Fruit fly (Drosophila melanogaster) whole organism, embryonic: ENCODE results near the gene mag.

Source experiments
- C15 ChIP-seq: fragments of 200-800 bp; sonication (Bioruptor generic); IDR thresholded peaks from 3 replicates; pipeline ENCODE4 v1.3.6; 2022; ENCODE audit warnings: missing biosample characterization, missing genetic modification characterization
- CG10565 ChIP-seq: fragments of 200-800 bp; sonication (Bioruptor generic); optimal IDR thresholded peaks from 3 replicates; lab custom pipeline; 2016; ENCODE audit warnings: missing biosample characterization, mild to moderate bottlenecking, missing genetic modification characterization
- CG11247 ChIP-seq: fragments of 200-800 bp; sonication (Bioruptor generic); IDR thresholded peaks from 2 replicates; pipeline ENCODE4 v1.3.6; 2022; ENCODE audit warnings: missing biosample characterization, missing genetic modification characterization
- CG11723 ChIP-seq: fragments of 200-800 bp; sonication (Bioruptor generic); optimal IDR thresholded peaks from 2 replicates; lab custom pipeline; 2017; ENCODE audit warnings: missing biosample characterization, mild to moderate bottlenecking, missing genetic modification characterization
- CG12659 ChIP-seq: fragments of 200-800 bp; sonication (Bioruptor generic); optimal IDR thresholded peaks from 3 replicates; lab custom pipeline; 2017; ENCODE audit warnings: mild to moderate bottlenecking, missing biosample characterization, missing genetic modification reagents, missing genetic modification characterization
- CG12769 ChIP-seq: fragments of 200-800 bp; sonication (Bioruptor generic); optimal IDR thresholded peaks from 2 replicates; lab custom pipeline; 2019; ENCODE audit warnings: missing biosample characterization, mild to moderate bottlenecking, missing genetic modification characterization, moderate library complexity
- CG13287 ChIP-seq: fragments of 200-800 bp; sonication (Bioruptor generic); IDR thresholded peaks from 2 replicates; pipeline ENCODE4 v1.3.6; 2022; ENCODE audit warnings: missing biosample characterization, missing genetic modification characterization; ENCODE audit not compliant: partially characterized antibody
- CG13624 ChIP-seq: fragments of 200-800 bp; sonication (Bioruptor generic); optimal IDR thresholded peaks from 2 replicates; lab custom pipeline; 2016; ENCODE audit warnings: missing biosample characterization, missing genetic modification characterization
- CG13775 ChIP-seq: fragments of 200-800 bp; sonication (Bioruptor generic); optimal IDR thresholded peaks from 3 replicates; lab custom pipeline; 2017; ENCODE audit warnings: missing biosample characterization, mild to moderate bottlenecking, missing genetic modification characterization
- CG14441 ChIP-seq: fragments of 200-800 bp; sonication (Bioruptor generic); IDR thresholded peaks from 2 replicates; pipeline ENCODE4 v1.3.6; 2022; ENCODE audit warnings: missing biosample characterization, missing genetic modification characterization
- CG16779 ChIP-seq: fragments of 200-800 bp; sonication (Bioruptor generic); IDR thresholded peaks from 2 replicates; pipeline ENCODE4 v1.3.6; 2022; ENCODE audit warnings: missing biosample characterization, missing genetic modification characterization
- CG16813 ChIP-seq: fragments of 200-800 bp; sonication (Bioruptor generic); IDR thresholded peaks from 3 replicates; pipeline ENCODE4 v1.3.6; 2022; ENCODE audit warnings: missing biosample characterization, missing genetic modification characterization; ENCODE audit not compliant: partially characterized antibody
- CG2199 ChIP-seq: fragments of 200-800 bp; sonication (Bioruptor generic); IDR thresholded peaks from 3 replicates; pipeline ENCODE4 v1.3.6; 2022; ENCODE audit warnings: missing biosample characterization, missing genetic modification characterization
- CG2712 ChIP-seq: fragments of 200-800 bp; optimal IDR thresholded peaks from 3 replicates; lab custom pipeline; 2019; ENCODE audit warnings: missing biosample characterization, mild to moderate bottlenecking, missing genetic modification characterization, moderate library complexity
- CG4730 ChIP-seq: fragments of 200-800 bp; sonication (Bioruptor generic); IDR thresholded peaks from 2 replicates; pipeline ENCODE4 v1.3.6; 2022; ENCODE audit warnings: missing biosample characterization, missing genetic modification characterization
- CG5245 ChIP-seq: fragments of 200-800 bp; sonication (Bioruptor generic); optimal IDR thresholded peaks from 3 replicates; lab custom pipeline; 2016; ENCODE audit warnings: missing biosample characterization, missing genetic modification characterization
- CG7786 ChIP-seq: fragments of 200-800 bp; sonication (Bioruptor generic); optimal IDR thresholded peaks from 2 replicates; lab custom pipeline; 2016; ENCODE audit warnings: missing biosample characterization, missing genetic modification characterization
- CG8290 ChIP-seq, 3 experiments: fragments of 200-800 bp; sonication (Bioruptor generic); optimal IDR thresholded peaks; 2 replicates each; lab custom pipeline; 2016 to 2019; ENCODE audit warnings: missing biosample characterization in 3 of 3, missing genetic modification characterization in 3 of 3, mild to moderate bottlenecking in 2 of 3, moderate library complexity in 1 of 3
- CG8478 ChIP-seq: fragments of >200 bp; optimal IDR thresholded peaks from 2 replicates; lab custom pipeline; 2018
- CG9727 ChIP-seq: fragments of 200-800 bp; sonication (Bioruptor generic); optimal IDR thresholded peaks from 3 replicates; lab custom pipeline; 2017; ENCODE audit warnings: missing biosample characterization, mild to moderate bottlenecking, missing genetic modification characterization
- Dfd ChIP-seq, 2 experiments: fragments of >200 bp; optimal IDR thresholded peaks; 2 replicates each; lab custom pipeline; 2017; ENCODE audit warnings: missing biosample characterization in 2 of 2, missing genetic modification characterization in 2 of 2
- Dip3 ChIP-seq: fragments of 200-800 bp; sonication (Bioruptor generic); optimal IDR thresholded peaks from 3 replicates; lab custom pipeline; 2016; ENCODE audit warnings: missing biosample characterization, missing genetic modification characterization
- E2f1 ChIP-seq: fragments of 200-800 bp; sonication (Bioruptor generic); IDR thresholded peaks from 2 replicates; pipeline ENCODE4 v1.3.6; 2022; ENCODE audit warnings: missing biosample characterization, missing genetic modification characterization
- HLH54F ChIP-seq: fragments of 200-800 bp; sonication (Bioruptor generic); optimal IDR thresholded peaks from 3 replicates; lab custom pipeline; 2016; ENCODE audit warnings: missing biosample characterization, missing genetic modification characterization
- Mrtf ChIP-seq: fragments of 200-800 bp; sonication (Bioruptor generic); IDR thresholded peaks from 3 replicates; pipeline ENCODE4 v1.3.6; 2022; ENCODE audit warnings: missing biosample characterization, missing genetic modification characterization
- Ptx1 ChIP-seq: fragments of 200-800 bp; sonication (Bioruptor generic); IDR thresholded peaks from 2 replicates; pipeline ENCODE4 v1.3.6; 2022; ENCODE audit warnings: missing biosample characterization, missing genetic modification characterization
- Six4 ChIP-seq: fragments of 200-800 bp; sonication (Bioruptor generic); optimal IDR thresholded peaks from 2 replicates; lab custom pipeline; 2016; ENCODE audit warnings: missing biosample characterization, missing genetic modification characterization
- Tbp ChIP-seq: fragments of >200 bp; optimal IDR thresholded peaks from 2 replicates; lab custom pipeline; 2018; ENCODE audit warnings: missing biosample characterization, missing genetic modification characterization
- ato ChIP-seq: fragments of 200-800 bp; sonication (Bioruptor generic); IDR thresholded peaks from 2 replicates; pipeline ENCODE4 v1.3.6; 2022; ENCODE audit warnings: missing biosample characterization, missing genetic modification characterization; ENCODE audit not compliant: partially characterized antibody
- cato ChIP-seq: fragments of 200-800 bp; sonication (Bioruptor generic); optimal IDR thresholded peaks from 2 replicates; lab custom pipeline; 2016; ENCODE audit warnings: missing biosample characterization, missing genetic modification characterization, borderline replicate concordance
- chif ChIP-seq, 2 experiments: fragments of 200-800 bp; sonication (Bioruptor generic); optimal IDR thresholded peaks; 3 replicates each; lab custom pipeline; 2016; ENCODE audit warnings: missing biosample characterization in 2 of 2, missing genetic modification characterization in 2 of 2
- chn ChIP-seq: fragments of 200-800 bp; sonication (Bioruptor generic); optimal IDR thresholded peaks from 2 replicates; lab custom pipeline; 2016; ENCODE audit warnings: missing biosample characterization, missing genetic modification characterization
- crol ChIP-seq: fragments of 200-800 bp; sonication (Bioruptor generic); IDR thresholded peaks from 2 replicates; pipeline ENCODE4 v1.3.6; 2022; ENCODE audit warnings: missing biosample characterization, missing genetic modification characterization
- cwo ChIP-seq: fragments of 200-800 bp; sonication (Bioruptor generic); optimal IDR thresholded peaks from 3 replicates; lab custom pipeline; 2017; ENCODE audit warnings: missing biosample characterization, missing genetic modification characterization, mild to moderate bottlenecking, moderate library complexity, missing genetic modification reagents
- danr ChIP-seq: fragments of 200-800 bp; sonication (Bioruptor generic); IDR thresholded peaks from 2 replicates; pipeline ENCODE4 v1.3.6; 2022; ENCODE audit warnings: missing biosample characterization, missing genetic modification characterization
- gfzf ChIP-seq: fragments of 200-800 bp; sonication (Bioruptor generic); optimal IDR thresholded peaks from 2 replicates; lab custom pipeline; 2016; ENCODE audit warnings: missing biosample characterization, mild to moderate bottlenecking, missing genetic modification characterization, moderate library complexity
- her ChIP-seq: fragments of 200-800 bp; sonication (Bioruptor generic); optimal IDR thresholded peaks from 2 replicates; lab custom pipeline; 2016; ENCODE audit warnings: missing biosample characterization, missing genetic modification characterization
- hkb ChIP-seq, 2 experiments: fragments of 200-800 bp in 1 of 2; fragments of >200 bp in 1 of 2; sonication (Bioruptor generic) in 1 of 2; IDR thresholded peaks in 1 of 2; optimal IDR thresholded peaks in 1 of 2; 2 replicates each; pipeline versions ENCODE4 v1.3.6 to Lab custom; 2017 to 2022; ENCODE audit warnings: missing biosample characterization in 1 of 2, missing genetic modification characterization in 1 of 2
- jing ChIP-seq: fragments of 200-800 bp; sonication (Bioruptor generic); optimal IDR thresholded peaks from 2 replicates; lab custom pipeline; 2018; ENCODE audit warnings: missing biosample characterization, mild to moderate bottlenecking, missing genetic modification characterization
- lmd ChIP-seq: fragments of 200-800 bp; sonication (Bioruptor generic); IDR thresholded peaks from 2 replicates; pipeline ENCODE4 v1.3.6; 2022; ENCODE audit warnings: missing biosample characterization, missing genetic modification characterization
- mld ChIP-seq: fragments of 200-800 bp; sonication (Bioruptor generic); IDR thresholded peaks from 3 replicates; pipeline ENCODE4 v1.3.6; 2022; ENCODE audit warnings: missing biosample characterization, missing genetic modification characterization; ENCODE audit not compliant: partially characterized antibody
- nmo ChIP-seq: fragments of 200-800 bp; sonication (Bioruptor generic); optimal IDR thresholded peaks from 2 replicates; lab custom pipeline; 2018; ENCODE audit warnings: missing biosample characterization, mild to moderate bottlenecking, missing genetic modification characterization, moderate library complexity
- pita ChIP-seq: fragments of 200-800 bp; sonication (Bioruptor generic); optimal IDR thresholded peaks from 2 replicates; lab custom pipeline; 2017; ENCODE audit warnings: missing biosample characterization, mild to moderate bottlenecking, missing genetic modification characterization
- pzg ChIP-seq: fragments of 200-800 bp; sonication (Bioruptor generic); optimal IDR thresholded peaks from 3 replicates; lab custom pipeline; 2018; ENCODE audit warnings: missing biosample characterization, mild to moderate bottlenecking, missing genetic modification characterization, moderate library complexity
- salm ChIP-seq: fragments of 200-800 bp; sonication (Bioruptor generic); optimal IDR thresholded peaks from 2 replicates; lab custom pipeline; 2018; ENCODE audit warnings: missing biosample characterization, mild to moderate bottlenecking, missing genetic modification characterization
- shn ChIP-seq: fragments of 200-800 bp; sonication (Bioruptor generic); optimal IDR thresholded peaks from 3 replicates; lab custom pipeline; 2016; ENCODE audit warnings: missing biosample characterization, missing genetic modification characterization
- sr ChIP-seq: fragments of 200-800 bp; sonication (Bioruptor generic); IDR thresholded peaks from 3 replicates; pipeline ENCODE4 v1.3.6; 2022; ENCODE audit warnings: missing biosample characterization, missing genetic modification characterization
- unc-4 ChIP-seq: fragments of 200-800 bp; sonication (Bioruptor generic); IDR thresholded peaks from 2 replicates; pipeline ENCODE4 v1.3.6; 2022; ENCODE audit warnings: missing biosample characterization, missing genetic modification characterization; ENCODE audit not compliant: partially characterized antibody
- wor ChIP-seq: fragments of 200-800 bp; sonication (Bioruptor generic); IDR thresholded peaks from 2 replicates; pipeline ENCODE4 v1.3.6; 2022; ENCODE audit warnings: missing biosample characterization, missing genetic modification characterization
- zen2 ChIP-seq: fragments of 200-800 bp; sonication (Bioruptor generic); IDR thresholded peaks from 3 replicates; pipeline ENCODE4 v1.3.6; 2022; ENCODE audit warnings: missing biosample characterization, missing genetic modification characterization; ENCODE audit not compliant: partially characterized antibody

The mag gene

DNA sequence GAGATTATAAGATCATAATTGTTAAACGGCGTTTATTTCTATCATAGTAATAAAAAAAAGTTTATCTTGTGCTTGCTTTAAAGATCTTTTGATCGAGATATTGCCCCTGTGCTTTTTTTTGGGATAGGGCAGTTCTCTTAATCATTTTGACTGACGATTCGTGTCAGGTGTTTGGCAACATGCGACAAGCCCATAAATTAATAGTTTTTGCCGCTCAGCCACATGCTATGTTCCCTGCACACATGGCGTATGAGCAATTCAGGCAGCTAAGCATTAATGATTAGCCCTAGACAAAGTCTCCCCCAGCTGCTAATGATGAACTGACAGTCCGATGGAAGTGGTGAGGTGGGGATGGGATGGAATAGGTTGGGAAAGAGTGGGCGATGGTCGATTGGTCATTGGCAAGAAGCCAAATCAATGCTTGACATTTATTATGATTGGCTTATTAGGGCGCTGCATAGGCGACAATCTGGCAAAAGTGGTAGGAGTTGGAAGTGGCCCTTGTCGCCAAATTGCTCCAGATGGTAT, 19.5 kb upstream of the mag start (continued):
- TF ChIP-seq HLH54F (GFP tag; lab: Kevin White, UChicago): no peak
- TF ChIP-seq crol (GFP tag; lab: Robert Waterston, UW): peak; percentile 25; the same call in 1 of the 2 replicates
- no peak for TF ChIP-seq CG7786 (GFP tag; lab: Kevin White, UChicago)
- no peak for TF ChIP-seq cato
- TF ChIP-seq CG5245 (GFP tag; lab: Kevin White, UChicago): no peak
- TF ChIP-seq CG11247: 0 out of 2 replicates have a peak, but pooled peaks have one; percentile 9
- TF ChIP-seq CG14441 (GFP tag; lab: Robert Waterston, UW): no peak
- TF ChIP-seq jing (GFP tag; lab: Kevin White, UChicago): no peak
- TF ChIP-seq Six4 (GFP tag; lab: Kevin White, UChicago): no peak
- no peak for TF ChIP-seq CG8478 (lab: Kevin White, UChicago)
- no peak for TF ChIP-seq CG4730 (GFP tag; lab: Robert Waterston, UW)
- no peak for TF ChIP-seq nmo (GFP tag; lab: Kevin White, UChicago)
- TF ChIP-seq zen2 (GFP tag; lab: Robert Waterston, UW): no peak
- TF ChIP-seq pzg: no peak
- TF ChIP-seq lmd (GFP tag; lab: Robert Waterston, UW): no peak
- no peak for TF ChIP-seq her (GFP tag; lab: Kevin White, UChicago)
- no peak for TF ChIP-seq chn
- no peak for TF ChIP-seq CG16813 (GFP tag; lab: Robert Waterston, UW)
- TF ChIP-seq CG9727 (GFP tag; lab: Kevin White, UChicago): no peak
- no peak for TF ChIP-seq ato (GFP tag; lab: Robert Waterston, UW)
- no peak for TF ChIP-seq chif (GFP tag; optimal IDR thresholded peaks at IDR 0.05; lab: Kevin White, UChicago)
- no peak for TF ChIP-seq danr (GFP tag; lab: Robert Waterston, UW)
- TF ChIP-seq Dip3 (GFP tag; lab: Kevin White, UChicago): no peak
- TF ChIP-seq CG12769 (tag; lab: Kevin White, UChicago): peak; percentile 92
- no peak for TF ChIP-seq unc-4 (GFP tag; lab: Robert Waterston, UW)
- TF ChIP-seq CG11723 (GFP tag; lab: Kevin White, UChicago): no peak
- no peak for TF ChIP-seq Dfd (GFP tag; optimal IDR thresholded peaks at IDR 0.05; lab: Kevin White, UChicago)
- TF ChIP-seq gfzf (GFP tag; lab: Kevin White, UChicago): no peak
- no peak for TF ChIP-seq CG16779 (GFP tag; lab: Robert Waterston, UW)
- no peak for TF ChIP-seq hkb (optimal IDR thresholded peaks at IDR 0.05; lab: Kevin White, UChicago)
- no peak for TF ChIP-seq hkb (GFP tag; IDR thresholded peaks at IDR 0.05; lab: Robert Waterston, UW)
- TF ChIP-seq Mrtf: no peak
- TF ChIP-seq sr (GFP tag; lab: Robert Waterston, UW): peak; percentile 98
- no peak for TF ChIP-seq C15 (GFP tag; lab: Robert Waterston, UW)
- TF ChIP-seq cwo (GFP tag; lab: Kevin White, UChicago): peak; percentile 17
- no peak for TF ChIP-seq CG10565
- TF ChIP-seq Tbp (GFP tag; lab: Kevin White, UChicago): no peak
- no peak for TF ChIP-seq wor
- TF ChIP-seq E2f1 (GFP tag; lab: Robert Waterston, UW): no peak
- TF ChIP-seq CG8290 (GFP tag; optimal IDR thresholded peaks at IDR 0.05; lab: Kevin White, UChicago): no peak
- no peak for TF ChIP-seq CG8290 (tag; optimal IDR thresholded peaks at IDR 0.05; lab: Kevin White, UChicago)
- TF ChIP-seq Ptx1 (GFP tag; lab: Robert Waterston, UW): 0 out of 2 replicates have a peak, but pooled peaks have one; percentile 5
- no peak for TF ChIP-seq CG13624 (GFP tag; lab: Kevin White, UChicago)
- TF ChIP-seq shn (GFP tag; lab: Kevin White, UChicago): no peak
- no peak for TF ChIP-seq mld
- no peak for TF ChIP-seq CG13287 (GFP tag; lab: Robert Waterston, UW)
- no peak for TF ChIP-seq CG12659 (GFP tag; lab: Kevin White, UChicago)
- TF ChIP-seq pita (GFP tag; lab: Kevin White, UChicago): no peak
- TF ChIP-seq CG2712 (tag; lab: Kevin White, UChicago): no peak
- TF ChIP-seq salm: no peak
- TF ChIP-seq CG2199 (GFP tag; lab: Robert Waterston, UW): no peak
- TF ChIP-seq CG13775: no peak
